Fruit fly (Drosophila melanogaster) whole organism, embryonic: ENCODE measurements around the gene Rack1.
A peak's percentile ranks its signal among the peaks of the same experiment; 100 is the strongest.

Source experiments
- Asciz ChIP-seq: fragments of 200-800 bp; sonication (Bioruptor generic); optimal IDR thresholded peaks from 2 replicates; lab custom pipeline; 2017; ENCODE audit warnings: missing biosample characterization, mild to moderate bottlenecking, missing genetic modification characterization, missing genetic modification reagents
- Atf-2 ChIP-seq: fragments of 200-800 bp; sonication (Bioruptor generic); optimal IDR thresholded peaks from 2 replicates; lab custom pipeline; 2016; ENCODE audit warnings: missing biosample characterization, missing genetic modification characterization
- CG1024 ChIP-seq: fragments of 200-800 bp; sonication (Bioruptor generic); IDR thresholded peaks from 2 replicates; pipeline ENCODE4 v1.3.6; 2022; ENCODE audit warnings: missing biosample characterization, missing genetic modification characterization
- CG10267 ChIP-seq: fragments of 200-800 bp; sonication (Bioruptor generic); optimal IDR thresholded peaks from 2 replicates; lab custom pipeline; 2018; ENCODE audit warnings: missing biosample characterization, mild to moderate bottlenecking, missing genetic modification characterization, moderate library complexity
- CG10462 ChIP-seq: fragments of 200-800 bp; sonication (Bioruptor generic); optimal IDR thresholded peaks from 2 replicates; lab custom pipeline; 2016; ENCODE audit warnings: missing biosample characterization, missing genetic modification characterization
- CG11398 ChIP-seq: fragments of 200-800 bp; sonication (Bioruptor generic); optimal IDR thresholded peaks from 2 replicates; lab custom pipeline; 2016; ENCODE audit warnings: missing biosample characterization, missing genetic modification characterization
- CG12236 ChIP-seq: fragments of 200-800 bp; sonication (Bioruptor generic); optimal IDR thresholded peaks from 2 replicates; lab custom pipeline; 2016; ENCODE audit warnings: missing biosample characterization, missing genetic modification characterization
- CG13287 ChIP-seq: fragments of 200-800 bp; sonication (Bioruptor generic); IDR thresholded peaks from 2 replicates; pipeline ENCODE4 v1.3.6; 2022; ENCODE audit warnings: missing biosample characterization, missing genetic modification characterization; ENCODE audit not compliant: partially characterized antibody
- CG13424 ChIP-seq: fragments of 200-800 bp; sonication (Bioruptor generic); optimal IDR thresholded peaks from 2 replicates; lab custom pipeline; 2019; ENCODE audit warnings: missing biosample characterization, mild to moderate bottlenecking, missing genetic modification characterization, moderate library complexity
- CG13624 ChIP-seq: fragments of 200-800 bp; sonication (Bioruptor generic); optimal IDR thresholded peaks from 2 replicates; lab custom pipeline; 2016; ENCODE audit warnings: missing biosample characterization, missing genetic modification characterization
- CG15479 ChIP-seq: fragments of 200-800 bp; sonication (Bioruptor generic); optimal IDR thresholded peaks from 3 replicates; lab custom pipeline; 2019; ENCODE audit warnings: missing biosample characterization, mild to moderate bottlenecking, missing genetic modification characterization, moderate library complexity
- CG3163 ChIP-seq: fragments of 200-800 bp; sonication (Bioruptor generic); optimal IDR thresholded peaks from 3 replicates; lab custom pipeline; 2016; ENCODE audit warnings: missing biosample characterization, missing genetic modification characterization
- CG3407 ChIP-seq: fragments of 200-800 bp; sonication (Bioruptor generic); optimal IDR thresholded peaks from 2 replicates; lab custom pipeline; 2018; ENCODE audit warnings: missing biosample characterization, mild to moderate bottlenecking, missing genetic modification characterization
- CG34224 ChIP-seq: fragments of 200-800 bp; sonication (Bioruptor generic); IDR thresholded peaks from 3 replicates; pipeline ENCODE4 v1.3.6; 2022; ENCODE audit warnings: missing biosample characterization, missing genetic modification characterization; ENCODE audit not compliant: partially characterized antibody
- CG3726 ChIP-seq: fragments of 200-800 bp; sonication (Bioruptor generic); IDR thresholded peaks from 3 replicates; pipeline ENCODE4, ENCODE4 v1.3.6; 2022; ENCODE audit warnings: missing biosample characterization, missing genetic modification characterization
- CG5245 ChIP-seq: fragments of 200-800 bp; sonication (Bioruptor generic); optimal IDR thresholded peaks from 3 replicates; lab custom pipeline; 2016; ENCODE audit warnings: missing biosample characterization, missing genetic modification characterization
- CG7271 ChIP-seq: fragments of 200-800 bp; sonication (Bioruptor generic); optimal IDR thresholded peaks from 2 replicates; lab custom pipeline; 2018; ENCODE audit warnings: missing biosample characterization, mild to moderate bottlenecking, missing genetic modification characterization, moderate library complexity
- CG9876 ChIP-seq: fragments of 200-800 bp; sonication (Bioruptor generic); optimal IDR thresholded peaks from 2 replicates; lab custom pipeline; 2016; ENCODE audit warnings: missing biosample characterization, missing genetic modification characterization
- Camta ChIP-seq: fragments of 200-800 bp; sonication (Bioruptor generic); optimal IDR thresholded peaks from 2 replicates; lab custom pipeline; 2016; ENCODE audit warnings: missing biosample characterization, missing genetic modification characterization
- CoRest ChIP-seq: fragments of 200-800 bp; sonication (Bioruptor generic); optimal IDR thresholded peaks from 3 replicates; lab custom pipeline; 2018; ENCODE audit warnings: missing biosample characterization, mild to moderate bottlenecking, missing genetic modification characterization, moderate library complexity
- Doc2 ChIP-seq: fragments of 200-800 bp; sonication (Bioruptor generic); IDR thresholded peaks from 2 replicates; pipeline ENCODE4 v1.3.6; 2022; ENCODE audit warnings: missing biosample characterization, missing genetic modification characterization
- E2f2 ChIP-seq: fragments of 200-800 bp; sonication (Bioruptor generic); IDR thresholded peaks from 2 replicates; pipeline ENCODE4 v1.3.6; 2022; ENCODE audit warnings: missing biosample characterization, missing genetic modification characterization
- HmgD ChIP-seq: fragments of 200-800 bp; sonication (Bioruptor generic); optimal IDR thresholded peaks from 3 replicates; lab custom pipeline; 2016; ENCODE audit warnings: missing biosample characterization, missing genetic modification characterization
- Hsf ChIP-seq: fragments of 200-800 bp; sonication (Bioruptor generic); optimal IDR thresholded peaks from 3 replicates; lab custom pipeline; 2016; ENCODE audit warnings: missing biosample characterization, missing genetic modification characterization
- Max ChIP-seq: fragments of 200-800 bp; sonication (Bioruptor generic); optimal IDR thresholded peaks from 2 replicates; lab custom pipeline; 2016; ENCODE audit warnings: missing biosample characterization, mild to moderate bottlenecking, missing genetic modification characterization
- Mes4 ChIP-seq: fragments of 200-800 bp; sonication (Bioruptor generic); optimal IDR thresholded peaks from 2 replicates; lab custom pipeline; 2016; ENCODE audit warnings: missing biosample characterization, missing genetic modification characterization
- Nf-YC ChIP-seq: fragments of 200-800 bp; optimal IDR thresholded peaks from 3 replicates; lab custom pipeline; 2019; ENCODE audit warnings: missing biosample characterization, mild to moderate bottlenecking, missing genetic modification characterization, moderate library complexity
- Oli ChIP-seq: fragments of 200-800 bp; sonication (Bioruptor generic); optimal IDR thresholded peaks from 2 replicates; lab custom pipeline; 2018; ENCODE audit warnings: missing biosample characterization, mild to moderate bottlenecking, missing genetic modification characterization, moderate library complexity
- Six4 ChIP-seq: fragments of 200-800 bp; sonication (Bioruptor generic); optimal IDR thresholded peaks from 2 replicates; lab custom pipeline; 2016; ENCODE audit warnings: missing biosample characterization, missing genetic modification characterization
- Sry-β ChIP-seq: fragments of 200-800 bp; sonication (Bioruptor generic); optimal IDR thresholded peaks from 2 replicates; lab custom pipeline; 2018; ENCODE audit warnings: missing biosample characterization, mild to moderate bottlenecking, missing genetic modification characterization, moderate library complexity
- Trl ChIP-seq, 3 experiments: fragments of >200 bp in 2 of 3; fragments of 200-800 bp in 1 of 3; sonication (Bioruptor generic) in 1 of 3; optimal IDR thresholded peaks; 2 replicates in 1 of 3; 3 replicates in 2 of 3; lab custom pipeline; 2016 to 2017; ENCODE audit warnings: missing biosample characterization in 1 of 3, missing genetic modification characterization in 1 of 3
- Xbp1 ChIP-seq: fragments of 200-800 bp; sonication (Bioruptor generic); optimal IDR thresholded peaks from 3 replicates; lab custom pipeline; 2016; ENCODE audit warnings: missing biosample characterization, mild to moderate bottlenecking, missing genetic modification characterization
- aop ChIP-seq: fragments of 200-800 bp; sonication (Bioruptor generic); IDR thresholded peaks from 2 replicates; pipeline ENCODE4 v1.3.6; 2022; ENCODE audit warnings: missing biosample characterization, missing genetic modification characterization
- chn ChIP-seq: fragments of 200-800 bp; sonication (Bioruptor generic); optimal IDR thresholded peaks from 2 replicates; lab custom pipeline; 2016; ENCODE audit warnings: missing biosample characterization, missing genetic modification characterization
- corto ChIP-seq: fragments of 200-800 bp; sonication (Bioruptor generic); optimal IDR thresholded peaks from 2 replicates; lab custom pipeline; 2016; ENCODE audit warnings: missing biosample characterization, mild to moderate bottlenecking, missing genetic modification characterization, moderate library complexity
- dati ChIP-seq: fragments of 200-800 bp; sonication (Bioruptor generic); IDR thresholded peaks from 2 replicates; pipeline ENCODE4 v1.3.6; 2022; ENCODE audit warnings: missing biosample characterization, missing genetic modification characterization
- fd96Cb ChIP-seq: fragments of 200-800 bp; sonication (Bioruptor generic); optimal IDR thresholded peaks from 2 replicates; lab custom pipeline; 2018; ENCODE audit warnings: missing biosample characterization, mild to moderate bottlenecking, missing genetic modification characterization, moderate library complexity
- gfzf ChIP-seq: fragments of 200-800 bp; sonication (Bioruptor generic); optimal IDR thresholded peaks from 2 replicates; lab custom pipeline; 2016; ENCODE audit warnings: missing biosample characterization, mild to moderate bottlenecking, missing genetic modification characterization, moderate library complexity
- lilli ChIP-seq: fragments of 200-800 bp; sonication (Bioruptor generic); optimal IDR thresholded peaks from 3 replicates; lab custom pipeline; 2016; ENCODE audit warnings: missing biosample characterization, missing genetic modification characterization
- lov ChIP-seq, 2 experiments: fragments of 200-800 bp in 1 of 2; fragments of >200 bp in 1 of 2; sonication (Bioruptor generic) in 1 of 2; IDR thresholded peaks in 1 of 2; optimal IDR thresholded peaks in 1 of 2; 2 replicates in 1 of 2; 3 replicates in 1 of 2; pipeline versions ENCODE4 v1.3.6 to Lab custom; 2017 to 2022; ENCODE audit warnings: missing biosample characterization in 1 of 2, missing genetic modification characterization in 1 of 2
- nerfin-1 ChIP-seq: fragments of 200-800 bp; sonication (Bioruptor generic); optimal IDR thresholded peaks from 3 replicates; lab custom pipeline; 2019; ENCODE audit warnings: missing biosample characterization, mild to moderate bottlenecking, missing genetic modification characterization, moderate library complexity
- slbo ChIP-seq: fragments of 200-800 bp; sonication (Bioruptor generic); IDR thresholded peaks from 2 replicates; pipeline ENCODE4 v1.3.6; 2022; ENCODE audit warnings: missing biosample characterization, missing genetic modification characterization
- slp2 ChIP-seq: fragments of 200-800 bp; sonication (Bioruptor generic); optimal IDR thresholded peaks from 2 replicates; lab custom pipeline; 2016; ENCODE audit warnings: missing biosample characterization, missing genetic modification characterization
- tin ChIP-seq: fragments of 200-800 bp; sonication (Bioruptor generic); optimal IDR thresholded peaks from 3 replicates; lab custom pipeline; 2016; ENCODE audit warnings: missing biosample characterization, missing genetic modification characterization
- tna ChIP-seq: fragments of 200-800 bp; sonication (Bioruptor generic); IDR thresholded peaks from 2 replicates; pipeline ENCODE4 v1.3.6; 2022; ENCODE audit warnings: missing biosample characterization, missing genetic modification characterization; ENCODE audit not compliant: partially characterized antibody
- unpg ChIP-seq: fragments of 200-800 bp; sonication (Bioruptor generic); optimal IDR thresholded peaks from 3 replicates; lab custom pipeline; 2018; ENCODE audit warnings: missing biosample characterization, mild to moderate bottlenecking, missing genetic modification characterization, moderate library complexity
- wdn ChIP-seq: fragments of 200-800 bp; sonication (Bioruptor generic); IDR thresholded peaks from 2 replicates; pipeline ENCODE4 v1.3.6; 2022; ENCODE audit warnings: missing biosample characterization, missing genetic modification characterization
- zen2 ChIP-seq: fragments of 200-800 bp; sonication (Bioruptor generic); IDR thresholded peaks from 3 replicates; pipeline ENCODE4 v1.3.6; 2022; ENCODE audit warnings: missing biosample characterization, missing genetic modification characterization; ENCODE audit not compliant: partially characterized antibody

Rack1 gene

DNA sequence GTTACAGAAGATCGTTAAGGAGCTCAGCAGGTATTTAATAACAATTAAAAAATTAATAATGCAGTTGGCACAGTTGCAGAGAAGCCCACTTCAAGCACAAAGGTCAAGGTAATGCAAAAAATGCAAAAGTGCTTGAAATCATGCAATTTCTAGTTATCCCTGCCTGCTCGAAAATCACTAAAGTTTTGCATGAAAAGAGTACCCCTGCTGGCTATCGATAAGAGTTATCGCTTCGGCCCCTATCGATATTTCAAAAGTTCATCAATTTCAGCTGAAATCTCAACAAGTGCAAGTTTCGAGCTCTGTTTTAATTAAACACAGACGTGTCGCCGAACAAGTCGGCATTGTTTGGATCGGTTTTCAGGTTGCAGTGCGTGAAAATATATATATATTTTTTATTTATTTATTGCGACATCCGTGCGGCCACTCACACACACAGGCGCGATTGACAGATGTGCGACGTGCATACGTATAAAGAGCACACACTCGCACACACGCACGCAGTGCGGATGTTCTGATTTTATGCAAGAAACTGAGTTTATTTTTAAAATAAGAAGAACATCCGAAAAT lies 5.8 kb downstream of the Rack1 start (continued):
- TF ChIP-seq CG5245 (GFP tag; lab: Kevin White, UChicago) (peak; percentile 10), Atf-2 (no peak), CG13424 (tag; lab: Kevin White, UChicago) (peak; percentile 58), Oli (tag; lab: Kevin White, UChicago) (peak; percentile 15), wdn (GFP tag; lab: Robert Waterston, UW) (peak; percentile 44; the same call in 1 of the 2 replicates), Max (GFP tag; lab: Kevin White, UChicago) (peak; percentile 58), nerfin-1 (tag; lab: Kevin White, UChicago) (peak; percentile 30), lilli (GFP tag; lab: Kevin White, UChicago) (peak; percentile 78), CG15479 (GFP tag; lab: Kevin White, UChicago) (peak; percentile 32), fd96Cb (peak; percentile 1), Hsf (GFP tag; lab: Kevin White, UChicago) (peak; percentile 71), slbo (peak; percentile 72), CG7271 (tag; lab: Kevin White, UChicago) (peak; percentile 20), CG34224 (GFP tag; lab: Robert Waterston, UW) (peak; percentile 90), Sry-β (GFP tag; lab: Kevin White, UChicago) (peak; percentile 22), Trl (optimal IDR thresholded peaks at IDR 0.05; lab: Kevin White, UChicago) (no peak), Trl (GFP tag; optimal IDR thresholded peaks at IDR 0.05; lab: Kevin White, UChicago) (peak; percentile 45), zen2 (GFP tag; lab: Robert Waterston, UW) (peak; percentile 84), Doc2 (GFP tag; lab: Robert Waterston, UW) (no peak), chn (GFP tag; lab: Kevin White, UChicago) (peak; percentile 67), tna (peak; percentile 67), CG10462 (no peak), slp2 (peak; percentile 4), corto (GFP tag; lab: Kevin White, UChicago) (peak; percentile 33), Nf-YC (tag; lab: Kevin White, UChicago) (peak; percentile 61), Camta (GFP tag; lab: Kevin White, UChicago) (peak; percentile 53), CoRest (tag; lab: Kevin White, UChicago) (peak; percentile 60), CG13624 (GFP tag; lab: Kevin White, UChicago) (peak; percentile 62), CG13287 (GFP tag; lab: Robert Waterston, UW) (peak; percentile 89), CG3407 (no peak), Six4 (no peak), aop (GFP tag; lab: Robert Waterston, UW) (peak; percentile 51; the same call in 1 of the 2 replicates), CG10267 (tag; lab: Kevin White, UChicago) (peak; percentile 57), tin (peak; percentile 68), Asciz (GFP tag; lab: Kevin White, UChicago) (peak; percentile 24), lov (optimal IDR thresholded peaks at IDR 0.05; lab: Kevin White, UChicago) (no peak), lov (GFP tag; IDR thresholded peaks at IDR 0.05; lab: Robert Waterston, UW) (0 out of 3 replicates have a peak, but pooled peaks have one; percentile 62), CG11398 (GFP tag; lab: Kevin White, UChicago) (no peak), gfzf (GFP tag; lab: Kevin White, UChicago) (peak; percentile 20), CG1024 (GFP tag; lab: Robert Waterston, UW) (0 out of 2 replicates have a peak, but pooled peaks have one; percentile 3), CG3726 (GFP tag; lab: Robert Waterston, UW) (peak; percentile 29; the same call in 1 of the 3 replicates), CG9876 (GFP tag; lab: Kevin White, UChicago) (peak; percentile 24), CG3163 (GFP tag; lab: Kevin White, UChicago) (peak; percentile 32), Xbp1 (peak; percentile 75), unpg (GFP tag; lab: Kevin White, UChicago) (peak; percentile 55), E2f2 (GFP tag; lab: Robert Waterston, UW) (peak; percentile 27; the same call in 1 of the 2 replicates), CG12236 (GFP tag; lab: Kevin White, UChicago) (no peak), HmgD (peak; percentile 27), dati (GFP tag; lab: Robert Waterston, UW) (0 out of 2 replicates have a peak, but pooled peaks have one; percentile 8), Mes4 (GFP tag; lab: Kevin White, UChicago) (peak; percentile 44)
